Fruit fly (Drosophila melanogaster): ENCODE results near the gene CG13051.
A peak's percentile ranks its signal among the peaks of the same experiment; 100 is the strongest.

The CG13051 gene

DNA sequence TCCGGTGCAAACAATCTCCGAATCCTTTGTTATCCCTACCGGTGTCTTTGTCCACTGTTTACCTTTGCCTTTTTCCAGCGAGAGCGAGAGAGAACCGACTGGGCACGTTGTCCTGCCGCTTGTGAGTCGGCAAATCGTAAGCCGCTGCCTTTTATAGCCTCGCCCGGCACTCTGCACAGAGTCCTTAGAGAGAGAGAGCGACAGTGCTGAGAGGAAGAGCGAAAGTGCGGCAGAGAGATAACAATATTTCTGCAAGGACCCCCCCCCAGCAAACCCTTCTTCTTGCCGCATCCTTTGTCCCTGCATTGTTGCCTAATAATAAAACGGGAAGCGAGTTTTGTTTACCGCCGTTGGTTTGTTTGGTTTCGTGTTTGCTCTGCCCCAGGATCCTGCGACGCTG, 12.6 kb downstream of the CG13051 start, which contains the start of gene CG13055:
TSS of gene CG13055 (minus strand) at position 101 of the 400 bp plus-strand sequence.
- no peak for TF ChIP-seq noc (tag; optimal IDR thresholded peaks at IDR 0.05)

DNA sequence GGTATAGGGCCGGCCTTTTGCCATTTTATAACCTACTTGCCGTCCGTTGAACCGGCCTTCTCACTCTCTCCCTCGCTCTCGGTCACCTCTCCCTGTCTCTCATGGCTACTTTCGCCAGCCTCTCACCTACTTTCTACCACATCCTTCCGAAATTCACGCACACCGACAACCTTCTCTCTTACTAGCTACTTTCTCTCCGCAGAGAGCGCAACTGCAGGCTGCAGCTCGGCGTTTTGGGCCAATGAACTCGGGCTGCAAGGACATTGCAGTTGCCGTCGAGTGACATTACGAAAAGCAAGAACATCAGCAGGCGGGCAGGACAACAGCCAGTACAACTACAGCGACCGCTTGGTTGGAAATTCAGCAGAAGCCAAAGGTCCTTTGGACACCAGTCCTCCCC, 23.6 kb downstream of the CG13051 start:
- no peak for TF ChIP-seq noc (tag; optimal IDR thresholded peaks at IDR 0.05)

DNA sequence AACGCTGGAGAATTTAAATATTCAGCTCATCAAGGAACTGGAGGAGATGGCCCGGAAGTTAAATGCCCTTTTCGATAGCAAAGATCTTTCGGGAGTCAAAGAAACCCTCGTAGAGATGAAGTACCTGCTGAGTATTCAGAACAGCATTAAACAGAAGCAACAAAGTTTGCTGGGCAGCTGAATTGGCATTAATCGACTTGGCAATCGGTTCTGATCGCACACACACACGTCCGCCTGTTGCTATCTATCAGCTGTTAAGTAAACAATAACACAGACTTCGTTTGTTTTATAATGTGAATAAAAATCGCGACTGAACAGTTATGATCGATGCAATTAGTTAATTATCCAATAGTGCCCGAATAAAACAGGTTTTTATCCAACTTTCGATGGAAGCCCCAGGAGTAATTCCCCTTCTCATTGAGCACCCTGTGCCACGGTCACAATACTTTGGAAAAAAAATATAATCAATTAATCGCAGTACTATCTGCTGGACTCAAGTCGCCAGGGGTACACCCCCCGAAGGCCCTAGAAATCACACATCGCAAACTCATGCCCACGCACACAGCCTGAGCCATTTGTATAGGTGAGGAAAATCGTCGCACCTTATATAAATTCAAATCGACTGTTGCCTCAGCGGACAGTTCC, 30.9 kb downstream of the CG13051 start:
- TF ChIP-seq noc (tag; optimal IDR thresholded peaks at IDR 0.05): peak; percentile 10

DNA sequence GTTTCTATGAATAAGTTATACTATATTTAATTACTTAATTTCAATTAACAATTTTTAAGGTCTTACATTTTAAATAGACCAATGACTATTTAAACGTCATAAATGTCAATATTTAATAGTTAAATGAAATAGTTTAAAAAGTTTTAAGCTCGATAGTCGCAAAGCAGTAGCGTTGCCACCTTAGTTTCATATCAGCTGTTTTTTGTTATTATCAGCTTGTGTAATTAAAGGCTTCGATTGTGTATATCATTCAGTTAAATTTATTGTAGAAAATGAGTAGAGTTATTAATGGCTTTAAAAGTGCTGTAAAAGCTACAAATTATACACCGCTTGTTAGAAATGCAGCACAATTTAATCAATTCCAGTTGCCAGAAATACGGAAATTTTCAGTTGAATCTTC, 32.0 kb downstream of the CG13051 start, which contains the start of gene Hsc20:
TSS of gene Hsc20 (plus strand) at position 204 of the 400 bp plus-strand sequence.
- no peak for TF ChIP-seq noc (tag; optimal IDR thresholded peaks at IDR 0.05)

DNA sequence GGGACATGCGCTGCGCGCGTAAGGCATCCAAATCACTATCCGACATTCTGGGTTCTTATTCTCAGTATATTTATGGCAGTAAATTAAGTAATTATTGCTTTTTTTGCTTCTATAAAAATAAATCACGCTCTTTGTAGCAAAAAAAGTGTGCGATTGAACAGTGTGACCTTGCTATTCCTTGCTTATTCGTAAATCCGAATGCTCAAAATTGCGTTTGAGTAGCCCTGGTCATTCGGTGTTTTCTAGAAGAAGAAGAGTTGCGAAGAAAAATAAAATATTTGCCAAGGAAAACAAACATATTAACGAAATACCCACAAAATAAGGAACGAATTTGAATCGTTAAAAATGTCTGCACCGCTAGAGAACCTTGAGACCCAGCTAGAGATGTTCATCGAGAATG, 33.0 kb downstream of the CG13051 start, which contains the start of the genes PDCD-5 and MED10:
TSS of gene PDCD-5 (minus strand) at position 182 of the 400 bp plus-strand sequence.
TSS of gene MED10 (plus strand) at position 228 of the 400 bp plus-strand sequence.
- no peak for TF ChIP-seq noc (tag; optimal IDR thresholded peaks at IDR 0.05)

DNA sequence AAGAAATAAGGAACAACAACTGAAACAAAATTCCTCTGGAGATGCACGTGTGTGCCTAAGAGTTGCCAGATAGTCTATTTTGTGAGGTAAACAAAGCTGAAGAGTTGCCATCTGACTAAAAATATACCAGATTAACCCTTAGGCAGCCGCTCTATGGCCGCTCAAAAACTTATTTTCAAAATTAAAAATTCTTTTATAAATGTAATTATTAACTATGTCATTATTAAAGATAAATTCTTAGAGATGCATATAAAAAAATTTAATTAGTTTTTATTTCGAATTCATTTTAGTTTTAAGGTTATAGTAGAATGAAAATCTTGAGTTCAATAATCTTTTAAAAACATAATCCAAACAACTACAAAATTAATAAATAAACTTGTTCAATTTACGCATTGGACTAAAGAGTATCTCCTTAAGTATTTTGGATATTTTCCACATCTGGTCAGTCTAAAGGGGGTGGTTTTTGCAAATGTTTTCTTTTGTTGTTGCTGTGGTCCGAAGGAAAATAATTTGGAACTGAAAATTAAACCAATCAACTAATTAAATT, 36.2 kb downstream of the CG13051 start, which contains the start of gene Tmx3:
TSS of gene Tmx3 (plus strand) at position 442 of the 547 bp plus-strand sequence.
- TF ChIP-seq noc (tag; optimal IDR thresholded peaks at IDR 0.05): no peak

DNA sequence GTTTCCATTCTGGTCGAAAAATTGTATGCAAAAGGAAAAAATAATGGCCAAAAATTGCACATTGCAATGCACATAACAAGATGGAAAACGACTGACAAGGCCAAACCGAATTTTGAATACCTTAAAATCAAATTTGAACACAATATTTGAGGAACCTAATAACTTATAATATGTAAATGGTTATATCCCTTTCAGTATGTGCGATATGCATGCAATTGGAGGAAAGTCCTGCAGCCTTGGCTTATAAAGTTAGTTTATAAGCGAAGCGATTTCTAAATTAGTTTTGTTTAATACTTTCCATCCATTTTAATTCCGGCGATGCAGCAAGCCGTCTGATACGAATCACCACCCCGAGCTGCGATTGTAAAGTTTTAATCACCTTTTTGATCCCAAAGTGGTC, 39.7 kb downstream of the CG13051 start:
- no peak for TF ChIP-seq noc (tag; optimal IDR thresholded peaks at IDR 0.05)

DNA sequence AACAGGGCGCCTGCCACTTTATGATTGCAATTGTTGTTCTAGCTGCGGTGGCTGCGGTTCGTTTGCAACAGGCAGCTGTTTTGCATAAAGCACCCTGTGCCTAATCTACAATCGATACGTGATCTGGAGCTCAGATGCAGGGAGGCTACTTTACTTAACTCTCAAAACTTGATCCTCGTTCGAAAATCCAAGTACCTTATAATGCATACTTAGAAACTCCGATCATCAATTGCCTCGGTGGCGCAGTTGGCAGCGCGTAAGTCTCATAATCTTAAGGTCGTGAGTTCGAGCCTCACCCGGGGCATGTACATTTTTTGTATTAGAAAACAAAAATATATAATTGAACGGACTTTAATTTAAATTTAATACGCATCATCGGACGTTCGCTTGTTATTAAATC, 43.1 kb downstream of the CG13051 start:
- no peak for TF ChIP-seq noc (tag; optimal IDR thresholded peaks at IDR 0.05)

DNA sequence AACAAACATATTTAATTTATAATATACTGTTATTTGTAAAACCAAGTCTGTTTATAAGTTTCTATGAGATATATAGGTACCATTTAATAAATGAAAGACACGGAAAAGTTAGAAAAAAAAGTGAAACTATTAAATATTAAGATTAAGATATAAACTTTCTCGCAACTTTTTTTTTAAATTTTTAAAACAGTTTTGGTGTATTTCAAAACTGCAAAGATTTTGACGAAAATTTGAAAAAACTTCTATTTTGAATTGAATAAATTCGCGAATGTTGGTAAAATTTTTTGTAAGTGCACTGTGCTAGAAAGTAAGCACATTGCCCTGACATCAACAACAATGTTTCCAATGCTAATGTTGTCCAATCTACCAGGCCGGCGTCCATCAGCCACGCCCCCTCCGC, 43.6 kb downstream of the CG13051 start:
- no peak for TF ChIP-seq noc (tag; optimal IDR thresholded peaks at IDR 0.05)

DNA sequence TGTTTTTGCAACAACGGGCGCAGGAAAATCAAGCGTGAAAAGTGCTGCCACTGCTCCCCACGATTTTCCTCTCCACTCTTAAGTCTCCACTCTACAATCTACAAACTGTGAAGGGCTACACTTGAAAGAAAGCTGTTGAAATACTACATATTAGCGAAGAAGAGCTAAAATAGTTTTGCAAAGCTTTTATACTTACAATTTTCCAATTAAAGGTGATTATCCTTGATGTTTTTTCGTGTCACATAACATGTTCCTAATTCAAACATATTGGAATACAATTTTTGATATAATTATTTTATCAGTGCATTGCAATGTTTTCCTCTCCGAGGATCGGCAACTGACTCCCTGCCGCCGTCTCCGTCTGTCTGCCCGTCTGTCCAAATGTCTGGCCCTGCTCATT, 47.0 kb downstream of the CG13051 start:
- TF ChIP-seq noc (tag; optimal IDR thresholded peaks at IDR 0.05): no peak

DNA sequence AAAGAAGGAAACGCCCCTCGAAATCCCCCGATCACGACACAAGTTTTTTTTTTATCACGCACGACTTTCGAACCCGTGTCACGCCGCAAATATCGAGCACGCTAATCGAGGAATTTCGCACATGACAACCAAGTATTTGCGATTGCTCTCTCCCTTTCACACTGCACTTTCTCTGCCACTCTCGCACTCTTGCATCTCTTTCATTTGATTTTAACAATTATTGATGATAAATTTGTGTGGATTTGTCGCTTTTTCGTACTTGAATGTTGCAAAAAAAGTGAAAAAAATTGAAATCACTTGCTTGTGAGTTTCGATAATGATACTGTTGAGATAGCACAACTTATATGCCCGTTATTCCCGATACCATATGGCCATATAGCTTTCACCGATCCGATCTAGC, 47.7 kb downstream of the CG13051 start, which contains the start of gene CG13073:
TSS of gene CG13073 (minus strand) at position 101 of the 400 bp plus-strand sequence.
- no peak for TF ChIP-seq noc (tag; optimal IDR thresholded peaks at IDR 0.05)

DNA sequence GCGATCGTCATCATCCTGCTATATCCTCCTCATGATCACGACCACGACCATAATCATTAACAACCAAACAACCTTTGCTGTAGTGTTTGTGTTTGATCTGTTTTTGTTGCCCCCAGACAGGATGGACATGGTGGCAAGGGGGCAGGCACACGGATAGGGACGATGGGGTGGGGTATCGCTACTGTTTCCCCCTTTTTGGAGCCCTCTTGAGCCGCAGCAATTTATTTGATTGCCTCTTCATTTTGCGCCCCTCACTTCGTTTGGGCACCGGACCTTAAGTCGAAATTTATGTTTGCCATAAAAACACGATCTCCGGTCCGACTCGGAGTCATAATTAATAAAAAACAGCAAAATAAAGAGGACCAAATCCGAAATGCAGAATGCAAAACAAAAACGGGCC, 49.1 kb downstream of the CG13051 start:
- TF ChIP-seq noc (tag; optimal IDR thresholded peaks at IDR 0.05): no peak

DNA sequence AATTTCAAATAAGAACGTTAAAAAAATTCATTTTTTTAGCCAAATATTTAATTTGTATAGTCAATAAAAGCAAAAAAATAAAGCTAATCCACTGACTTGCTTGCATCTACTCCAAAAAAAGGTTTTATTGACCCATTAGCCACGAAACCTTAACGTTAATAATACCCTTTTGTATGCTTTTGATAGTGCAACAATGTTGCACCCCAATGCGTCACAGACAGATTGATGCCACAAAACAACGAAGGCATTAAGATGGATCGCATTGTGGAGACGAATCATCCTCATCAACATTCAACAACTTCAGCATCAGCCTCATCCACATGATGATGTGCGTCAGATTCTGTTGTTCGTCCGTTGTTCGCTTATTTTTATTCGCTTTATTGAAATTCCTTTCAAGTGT, 49.5 kb downstream of the CG13051 start:
- TF ChIP-seq noc (tag; optimal IDR thresholded peaks at IDR 0.05): no peak
